Fruit fly (Drosophila melanogaster): Measurements from ENCODE around the gene CG43732.

The CG43732 gene

DNA sequence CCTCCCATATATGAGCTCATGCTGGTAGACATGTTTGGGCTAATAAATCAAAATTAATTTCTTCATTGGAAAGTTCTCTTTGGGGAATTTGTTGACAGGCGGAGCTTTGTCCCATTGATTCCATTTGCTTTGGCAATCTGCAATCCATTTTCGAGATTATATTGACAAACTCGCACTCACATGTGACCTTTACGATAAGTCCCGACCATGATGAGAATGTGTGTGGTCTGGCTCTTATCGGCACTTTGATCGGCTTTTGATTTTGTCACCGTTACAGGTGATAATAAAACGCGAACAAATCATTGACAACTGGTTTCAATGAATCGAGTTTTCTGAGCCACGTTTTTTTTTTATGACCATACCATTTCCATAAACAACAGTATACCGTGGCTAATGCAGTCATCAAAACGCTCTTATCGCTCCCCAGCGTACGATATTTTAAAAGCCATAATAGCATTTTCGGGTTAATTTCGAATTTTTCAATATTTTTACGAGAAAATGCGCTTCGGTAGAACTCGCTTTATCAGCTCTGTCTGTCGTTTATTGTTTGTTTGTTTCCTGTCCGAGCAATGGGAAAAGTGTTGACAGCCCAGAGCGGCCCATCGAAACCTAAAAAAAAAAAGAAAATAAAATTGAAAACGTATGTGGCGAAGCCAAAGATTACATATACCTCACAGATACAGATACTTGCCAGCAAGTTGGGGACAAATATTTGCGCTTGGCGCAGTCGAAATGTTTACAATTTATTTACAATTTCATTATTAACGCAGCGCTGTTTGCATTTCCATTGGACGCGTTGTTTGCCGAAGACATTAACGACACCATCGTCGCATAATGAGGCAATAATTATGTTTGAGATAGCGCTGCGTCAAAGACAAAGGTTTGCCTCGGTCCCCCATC, 47.6 kb downstream of the CG43732 start (continued):
- no peak for TF ChIP-seq Lpt (GFP tag; optimal IDR thresholded peaks at IDR 0.05)
- TF ChIP-seq CG18476 (GFP tag; optimal IDR thresholded peaks at IDR 0.05), result no peak
- TF ChIP-seq CG12071 (GFP tag; optimal IDR thresholded peaks at IDR 0.05), result peak; percentile 71
- TF ChIP-seq prd (optimal IDR thresholded peaks at IDR 0.05), result no peak
- no peak for TF ChIP-seq prd (GFP tag; IDR thresholded peaks at IDR 0.05)
- TF ChIP-seq org-1 (GFP tag; optimal IDR thresholded peaks at IDR 0.05), result peak; percentile 88
- no peak for TF ChIP-seq eyg (GFP tag; optimal IDR thresholded peaks at IDR 0.05)
- no peak for TF ChIP-seq repo (GFP tag; optimal IDR thresholded peaks at IDR 0.05)
- peak; percentile 87 for TF ChIP-seq oc (tag; optimal IDR thresholded peaks at IDR 0.05)
- no peak for TF ChIP-seq Scr (GFP tag; IDR thresholded peaks at IDR 0.05; ENCODE audit: partially characterized antibody)
- peak; percentile 50 for TF ChIP-seq kah (GFP tag; optimal IDR thresholded peaks at IDR 0.05)
- peak; percentile 51 to 60 for TF ChIP-seq Hr51 (GFP tag; optimal IDR thresholded peaks at IDR 0.05)
- TF ChIP-seq CG32532 (GFP tag; IDR thresholded peaks at IDR 0.05), result no peak
- TF ChIP-seq CG14710 (tag; optimal IDR thresholded peaks at IDR 0.05), result peak; percentile 72
- no peak for TF ChIP-seq sc (optimal IDR thresholded peaks at IDR 0.05)
- TF ChIP-seq sc (GFP tag; optimal IDR thresholded peaks at IDR 0.05), result peak; percentile 95
- TF ChIP-seq Taf1 (GFP tag; IDR thresholded peaks at IDR 0.05), result no peak
- TF ChIP-seq ind (GFP tag; optimal IDR thresholded peaks at IDR 0.05), result no peak
- TF ChIP-seq al (GFP tag; IDR thresholded peaks at IDR 0.05), result no peak
- peak; percentile 33 for TF ChIP-seq CG4617 (GFP tag; optimal IDR thresholded peaks at IDR 0.05; ENCODE audit: borderline replicate concordance)
- peak; percentile 76 for TF ChIP-seq CG2116 (GFP tag; optimal IDR thresholded peaks at IDR 0.05)
- TF ChIP-seq CG3281 (GFP tag; optimal IDR thresholded peaks at IDR 0.05), result no peak
- peak in 1 of 3 experiments; percentile 88 for TF ChIP-seq lola (GFP tag; optimal IDR thresholded peaks at IDR 0.05)
- TF ChIP-seq ERR (GFP tag; optimal IDR thresholded peaks at IDR 0.05), result no peak
- peak; percentile 77 for TF ChIP-seq CG13424 (tag; optimal IDR thresholded peaks at IDR 0.05)
- no peak for TF ChIP-seq CG11695 (GFP tag; IDR thresholded peaks at IDR 0.05)
- peak; percentile 98 for TF ChIP-seq ATbp (GFP tag; optimal IDR thresholded peaks at IDR 0.05)
- peak; percentile 90 for TF ChIP-seq fd102C (GFP tag; optimal IDR thresholded peaks at IDR 0.05)
- TF ChIP-seq HmgZ (tag; optimal IDR thresholded peaks at IDR 0.05), result peak; percentile 72
- TF ChIP-seq HLHmδ (GFP tag; optimal IDR thresholded peaks at IDR 0.05), result peak; percentile 67
- TF ChIP-seq crp (GFP tag; optimal IDR thresholded peaks at IDR 0.05), result peak in 1 of 2 experiments; percentile 49
- TF ChIP-seq sug (tag; optimal IDR thresholded peaks at IDR 0.05), result peak; percentile 41
- TF ChIP-seq grau (tag; optimal IDR thresholded peaks at IDR 0.05), result peak; percentile 39
- peak; percentile 51 for TF ChIP-seq Mad (GFP tag; optimal IDR thresholded peaks at IDR 0.05)
- TF ChIP-seq CG7928 (GFP tag; optimal IDR thresholded peaks at IDR 0.05), result no peak
- peak; percentile 76 for TF ChIP-seq Nf-YB (GFP tag; optimal IDR thresholded peaks at IDR 0.05)
- TF ChIP-seq CG7987 (GFP tag; optimal IDR thresholded peaks at IDR 0.05), result peak; percentile 57
- peak; percentile 31 for TF ChIP-seq CG13296 (GFP tag; optimal IDR thresholded peaks at IDR 0.05)
- peak; percentile 10 for TF ChIP-seq tio (GFP tag; optimal IDR thresholded peaks at IDR 0.05)
- peak; percentile 78 for TF ChIP-seq Sox102F (GFP tag; optimal IDR thresholded peaks at IDR 0.05)
- TF ChIP-seq CG32767 (GFP tag; IDR thresholded peaks at IDR 0.05), result peak; percentile 75
- peak; percentile 86 for TF ChIP-seq CG12299 (tag; optimal IDR thresholded peaks at IDR 0.05)
- peak; percentile 72 for TF ChIP-seq CHES-1-like (GFP tag; optimal IDR thresholded peaks at IDR 0.05)
- peak; percentile 84 for TF ChIP-seq Vsx1 (GFP tag; optimal IDR thresholded peaks at IDR 0.05)
- no peak for TF ChIP-seq inv (GFP tag; IDR thresholded peaks at IDR 0.05; ENCODE audit: partially characterized antibody)
